Fruit fly (Drosophila melanogaster): ENCODE results near the gene spi.

- TF ChIP-seq Myc (optimal IDR thresholded peaks at IDR 0.05) (no peak), h (optimal IDR thresholded peaks at IDR 0.05) (no peak)
Measured at dm6 chr2L:19548158-19548557, 29.0 kb downstream of the spi start, which contains the start of gene Tep4.
